Worm (Caenorhabditis elegans) whole organism, L1 larva: ENCODE data around the gene unc-68.

Source experiments
- C16A3.4 ChIP-seq: fragments of 150-350 bp; optimal IDR thresholded peaks from 2 replicates; lab custom pipeline; 2014; ENCODE audit warnings: missing biosample characterization, missing genetic modification characterization
- C34B4.2 ChIP-seq: sonication (generic microtip); optimal IDR thresholded peaks from 2 replicates; lab custom pipeline; 2017; ENCODE audit warnings: mild to moderate bottlenecking, missing genetic modification characterization, missing compliant biosample characterization
- ceh-82 ChIP-seq, 3 experiments: fragments of 150-350 bp in 1 of 3; sonication (generic microtip) in 2 of 3; optimal IDR thresholded peaks; 2 replicates each; lab custom pipeline; 2014 to 2017; ENCODE audit warnings: missing biosample characterization in 3 of 3, missing genetic modification characterization in 3 of 3
- dpl-1 ChIP-seq, 3 experiments: fragments of 150-350 bp in 2 of 3; sonication (generic microtip) in 1 of 3; optimal IDR thresholded peaks; 2 replicates each; lab custom pipeline; 2014 to 2017; ENCODE audit warnings: missing biosample characterization in 3 of 3, missing genetic modification characterization in 3 of 3, missing genetic modification reagents in 3 of 3
- dsc-1 ChIP-seq: sonication (generic microtip); optimal IDR thresholded peaks from 2 replicates; lab custom pipeline; 2016; ENCODE audit warnings: mild to moderate bottlenecking, missing genetic modification characterization, missing compliant biosample characterization
- efl-1 ChIP-seq, 4 experiments: fragments of 150-350 bp; optimal IDR thresholded peaks in 3 of 4; peaks in 1 of 4; 1 replicate in 1 of 4; 2 replicates in 3 of 4; lab custom pipeline; 2014; ENCODE audit warnings: missing biosample characterization in 2 of 4, missing genetic modification characterization in 2 of 4, missing genetic modification reagents in 2 of 4
- efl-3 ChIP-seq: fragments of 200-800 bp; sonication (Bioruptor generic); optimal IDR thresholded peaks from 2 replicates; lab custom pipeline; 2018; ENCODE audit warnings: mild to moderate bottlenecking, missing genetic modification characterization, missing compliant biosample characterization
- elt-2 ChIP-seq: sonication (generic microtip); optimal IDR thresholded peaks from 2 replicates; lab custom pipeline; 2016; ENCODE audit warnings: missing genetic modification characterization, mild to moderate bottlenecking, inconsistent platforms, missing compliant biosample characterization, missing genetic modification reagents
- fkh-10 ChIP-seq: sonication (generic microtip); optimal IDR thresholded peaks from 2 replicates; lab custom pipeline; 2017; ENCODE audit warnings: missing biosample characterization, missing genetic modification reagents, missing genetic modification characterization
- fkh-4 ChIP-seq: sonication (generic microtip); optimal IDR thresholded peaks from 2 replicates; lab custom pipeline; 2016; ENCODE audit warnings: missing compliant biosample characterization, missing genetic modification characterization, borderline replicate concordance
- fkh-8 ChIP-seq: sonication (generic microtip); optimal IDR thresholded peaks from 2 replicates; lab custom pipeline; 2016; ENCODE audit warnings: mild to moderate bottlenecking, missing genetic modification characterization, missing compliant biosample characterization
- fos-1 ChIP-seq: fragments of 150-350 bp; optimal IDR thresholded peaks from 2 replicates; lab custom pipeline; 2014; ENCODE audit warnings: missing biosample characterization, missing genetic modification characterization
- grh-1 ChIP-seq: fragments of 200-800 bp; sonication (Bioruptor generic); IDR thresholded peaks from 2 replicates; pipeline ENCODE4 v1.3.6; 2022; ENCODE audit warnings: missing genetic modification reagents, missing genetic modification characterization, missing compliant biosample characterization
- hlh-17 ChIP-seq: fragments of 200-800 bp; sonication (Bioruptor generic); optimal IDR thresholded peaks from 2 replicates; lab custom pipeline; 2018; ENCODE audit warnings: missing genetic modification characterization, mild to moderate bottlenecking, missing compliant biosample characterization, moderate library complexity, borderline replicate concordance
- hlh-4 ChIP-seq: sonication (generic microtip); optimal IDR thresholded peaks from 2 replicates; lab custom pipeline; 2016; ENCODE audit warnings: mild to moderate bottlenecking, missing genetic modification characterization, missing compliant biosample characterization
- hpl-2 ChIP-seq: fragments of 150-350 bp; optimal IDR thresholded peaks from 2 replicates; lab custom pipeline; 2014; ENCODE audit warnings: missing biosample characterization, missing genetic modification reagents, missing genetic modification characterization
- irx-1 ChIP-seq: sonication (generic microtip); optimal IDR thresholded peaks from 2 replicates; lab custom pipeline; 2016; ENCODE audit warnings: missing genetic modification characterization, missing compliant biosample characterization
- jun-1 ChIP-seq: fragments of 150-350 bp; optimal IDR thresholded peaks from 2 replicates; lab custom pipeline; 2014; ENCODE audit warnings: missing biosample characterization, missing genetic modification reagents, missing genetic modification characterization
- lin-13 ChIP-seq: fragments of 150-350 bp; optimal IDR thresholded peaks from 2 replicates; lab custom pipeline; 2014; ENCODE audit warnings: missing biosample characterization, missing genetic modification reagents, missing genetic modification characterization
- lin-14 ChIP-seq: fragments of 200-800 bp; sonication (Bioruptor generic); optimal IDR thresholded peaks from 2 replicates; lab custom pipeline; 2018; ENCODE audit warnings: mild to moderate bottlenecking, missing genetic modification characterization, moderate library complexity, missing compliant biosample characterization
- lir-3 ChIP-seq: sonication (generic microtip); optimal IDR thresholded peaks from 2 replicates; lab custom pipeline; 2016; ENCODE audit warnings: mild to moderate bottlenecking, missing genetic modification characterization, moderate library complexity, missing compliant biosample characterization; ENCODE audit not compliant: poor library complexity
- lsy-2 ChIP-seq, 2 experiments: fragments of 150-350 bp; optimal IDR thresholded peaks; 2 replicates each; lab custom pipeline; 2014; ENCODE audit warnings: missing biosample characterization in 2 of 2, missing genetic modification characterization in 2 of 2
- mab-9 ChIP-seq: fragments of 200-800 bp; sonication (Bioruptor generic); IDR thresholded peaks from 2 replicates; pipeline ENCODE4 v1.3.6; 2022; ENCODE audit warnings: missing genetic modification reagents, missing genetic modification characterization, missing compliant biosample characterization
- mef-2 ChIP-seq: fragments of 150-350 bp; optimal IDR thresholded peaks from 2 replicates; lab custom pipeline; 2014; ENCODE audit warnings: missing biosample characterization, missing genetic modification characterization
- mep-1 ChIP-seq: fragments of 150-350 bp; optimal IDR thresholded peaks from 2 replicates; lab custom pipeline; 2014; ENCODE audit warnings: missing biosample characterization, missing genetic modification characterization
- nhr-11 ChIP-seq: fragments of 150-350 bp; optimal IDR thresholded peaks from 2 replicates; lab custom pipeline; 2014; ENCODE audit warnings: missing biosample characterization, missing genetic modification characterization
- nhr-12 ChIP-seq: sonication (generic microtip); optimal IDR thresholded peaks from 2 replicates; lab custom pipeline; 2017; ENCODE audit warnings: missing biosample characterization, missing genetic modification characterization
- nhr-20 ChIP-seq: sonication (generic microtip); optimal IDR thresholded peaks from 2 replicates; lab custom pipeline; 2016; ENCODE audit warnings: mild to moderate bottlenecking, missing genetic modification characterization, missing compliant biosample characterization
- nhr-71 ChIP-seq: sonication (generic microtip); optimal IDR thresholded peaks from 2 replicates; lab custom pipeline; 2016; ENCODE audit warnings: mild to moderate bottlenecking, missing genetic modification characterization, moderate library complexity, missing compliant biosample characterization
- nhr-77 ChIP-seq: fragments of 150-350 bp; optimal IDR thresholded peaks from 2 replicates; lab custom pipeline; 2014; ENCODE audit warnings: missing biosample characterization, missing genetic modification characterization
- nhr-90 ChIP-seq: sonication (generic microtip); optimal IDR thresholded peaks from 2 replicates; lab custom pipeline; 2016; ENCODE audit warnings: mild to moderate bottlenecking, missing genetic modification characterization, missing compliant biosample characterization; ENCODE audit not compliant: poor library complexity
- pag-3 ChIP-seq: sonication (generic microtip); optimal IDR thresholded peaks from 2 replicates; lab custom pipeline; 2017; ENCODE audit warnings: missing genetic modification characterization, mild to moderate bottlenecking, missing compliant biosample characterization, antibody characterized with exemption, borderline replicate concordance; ENCODE audit not compliant: insufficient read depth
- pax-3 ChIP-seq: fragments of 200-800 bp; sonication (Bioruptor generic); optimal IDR thresholded peaks from 2 replicates; lab custom pipeline; 2018; ENCODE audit warnings: mild to moderate bottlenecking, missing genetic modification characterization, moderate library complexity, missing compliant biosample characterization
- skn-1 ChIP-seq: fragments of 150-350 bp; optimal IDR thresholded peaks from 2 replicates; lab custom pipeline; 2014; ENCODE audit warnings: missing biosample characterization, missing genetic modification characterization
- snpc-4 ChIP-seq: fragments of 150-350 bp; optimal IDR thresholded peaks from 2 replicates; lab custom pipeline; 2014; ENCODE audit warnings: missing biosample characterization, missing genetic modification characterization
- snu-23 ChIP-seq: sonication (generic microtip); optimal IDR thresholded peaks from 2 replicates; lab custom pipeline; 2016; ENCODE audit warnings: missing genetic modification characterization, missing compliant biosample characterization
- sox-4 ChIP-seq: sonication (generic microtip); optimal IDR thresholded peaks from 2 replicates; lab custom pipeline; 2016; ENCODE audit warnings: missing genetic modification characterization, missing compliant biosample characterization
- tbx-2 ChIP-seq: sonication (generic microtip); optimal IDR thresholded peaks from 2 replicates; lab custom pipeline; 2016; ENCODE audit warnings: missing genetic modification characterization, missing compliant biosample characterization
- unc-62 ChIP-seq: fragments of 150-350 bp; optimal IDR thresholded peaks from 2 replicates; lab custom pipeline; 2014; ENCODE audit warnings: missing biosample characterization, missing genetic modification reagents, missing genetic modification characterization
- vab-15 ChIP-seq: sonication (generic microtip); optimal IDR thresholded peaks from 2 replicates; lab custom pipeline; 2017; ENCODE audit warnings: missing genotype, mild to moderate bottlenecking, missing genetic modification characterization, missing compliant biosample characterization
- xbp-1 ChIP-seq: sonication (generic microtip); optimal IDR thresholded peaks from 2 replicates; lab custom pipeline; 2016; ENCODE audit warnings: missing genetic modification characterization, missing compliant biosample characterization
- ztf-4 ChIP-seq: fragments of 150-350 bp; optimal IDR thresholded peaks from 2 replicates; lab custom pipeline; 2014; ENCODE audit warnings: missing biosample characterization, missing genetic modification characterization

Gene unc-68

DNA sequence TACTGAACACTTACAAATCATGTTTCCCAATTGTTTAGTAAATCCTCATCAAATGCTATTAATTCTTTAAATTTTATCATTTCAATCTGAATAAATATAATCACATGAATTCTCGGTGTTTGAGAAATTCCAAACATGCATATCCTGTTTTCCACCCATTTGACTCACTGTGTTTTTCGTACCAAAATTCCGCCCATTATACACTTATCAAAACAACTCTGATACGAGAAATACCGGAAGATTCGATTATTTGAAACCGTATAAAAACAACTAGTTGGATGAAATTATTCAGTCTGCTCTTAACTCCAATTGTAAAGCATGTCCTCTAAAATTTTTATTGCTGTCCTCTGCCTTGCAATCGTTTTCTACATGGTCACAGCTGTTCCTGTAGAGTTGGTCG, 19.4 kb upstream of the unc-68 start, which contains the start of gene Y57E12B.1 (continued):
- no peak for TF ChIP-seq nhr-11 (tag; lab: Kevin White, UChicago)
- no peak for TF ChIP-seq efl-1 (optimal IDR thresholded peaks at IDR 0.05; lab: Kevin White, UChicago)
- no peak for TF ChIP-seq efl-1 (GFP tag; optimal IDR thresholded peaks at IDR 0.05 in 1 of 2; lab: Kevin White, UChicago)
- TF ChIP-seq, all 84 proteins: peak for 0

DNA sequence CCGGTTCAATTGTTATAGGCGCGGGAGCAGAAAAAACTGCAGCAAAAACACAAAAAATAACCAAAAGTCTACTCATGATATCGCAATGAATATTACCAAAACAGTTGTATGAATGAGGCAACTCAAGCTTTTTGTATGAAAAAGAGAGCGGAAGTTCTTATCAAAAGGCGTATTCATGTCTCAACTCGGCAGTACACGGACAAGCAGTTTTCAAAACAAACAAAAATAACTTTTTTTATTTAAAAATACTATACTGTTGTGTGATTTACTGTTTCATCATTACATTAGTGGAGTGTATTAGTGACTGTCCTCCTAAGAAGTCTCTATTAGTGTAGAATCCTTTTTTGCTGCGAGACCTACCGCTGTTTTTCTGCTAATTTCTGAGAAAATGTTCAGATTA, 18.6 kb upstream of the unc-68 start, which contains the start of gene Y57E12B.4:
Gene Y57E12B.4, minus strand, starts transcription at position 101 of the 400 bp plus-strand sequence.
- TF ChIP-seq nhr-20 (tag; lab: Kevin White, UChicago) (no peak), fkh-8 (tag; lab: Kevin White, UChicago) (no peak), hlh-17 (GFP tag; lab: Kevin White, UChicago) (no peak), mef-2 (no peak), unc-62 (no peak), hlh-4 (tag; lab: Kevin White, UChicago) (no peak), nhr-71 (tag; lab: Kevin White, UChicago) (no peak), grh-1 (GFP tag; lab: Robert Waterston, UW) (no peak), lin-14 (GFP tag; lab: Kevin White, UChicago) (no peak), fkh-10 (GFP tag; lab: Kevin White, UChicago) (no peak), pag-3 (tag; lab: Kevin White, UChicago) (no peak), C34B4.2 (no peak), efl-3 (GFP tag; lab: Kevin White, UChicago) (no peak), sox-4 (tag; lab: Kevin White, UChicago) (no peak), tbx-2 (no peak), C16A3.4 (no peak), snpc-4 (tag; lab: Kevin White, UChicago) (no peak)

DNA sequence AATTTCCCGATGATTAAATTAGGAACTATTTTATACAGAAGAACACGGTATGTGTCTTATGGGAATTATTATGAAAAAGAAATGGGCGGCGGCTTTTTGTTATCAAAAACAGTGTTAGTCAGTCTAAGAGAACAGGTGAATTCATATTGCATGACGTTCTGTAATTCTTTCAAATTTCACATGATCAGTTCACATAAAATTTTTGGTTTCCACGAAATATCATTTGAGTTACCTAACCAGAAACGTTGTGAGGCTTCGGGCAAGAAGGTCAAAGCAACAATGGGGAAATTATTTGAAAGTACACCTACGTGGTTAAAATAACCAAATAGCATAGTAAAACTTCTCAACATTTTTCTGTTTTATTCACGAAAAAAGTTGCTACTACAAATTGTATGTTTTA, 7.0 kb upstream of the unc-68 start, which contains the start of gene Y57E12B.10:
Gene Y57E12B.10, minus strand, starts transcription at position 101 of the 400 bp plus-strand sequence.
- no peak for TF ChIP-seq jun-1 (tag; lab: Kevin White, UChicago)
- TF ChIP-seq pax-3 (tag; lab: Kevin White, UChicago) = no peak
- no peak for TF ChIP-seq snpc-4 (tag; lab: Kevin White, UChicago)
- no peak for TF ChIP-seq hpl-2 (GFP tag; lab: Kevin White, UChicago)
- TF ChIP-seq vab-15 (tag; lab: Kevin White, UChicago) = no peak
- TF ChIP-seq lin-13 = no peak
- TF ChIP-seq, all 84 proteins: peak for 0

DNA sequence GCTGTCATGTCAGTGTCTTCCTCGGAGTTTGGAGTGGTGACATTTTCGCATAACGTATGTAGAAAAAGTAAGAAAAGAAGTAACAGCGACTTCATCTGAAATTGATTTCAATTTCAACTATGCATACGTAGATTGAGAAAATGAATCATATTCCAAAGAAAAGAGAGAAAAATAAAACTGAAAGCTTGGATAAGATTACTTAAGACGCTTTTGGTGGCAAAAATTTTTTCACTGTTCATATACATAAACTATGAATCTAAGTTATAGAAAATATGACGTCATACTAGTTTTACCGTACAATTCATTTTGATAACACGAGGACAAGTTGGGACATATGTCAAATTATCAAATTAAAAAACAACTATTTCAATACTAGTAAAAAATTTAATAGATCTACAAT, 5.4 kb upstream of the unc-68 start, which contains the start of gene lipl-6:
Gene lipl-6, minus strand, starts transcription at position 101 of the 400 bp plus-strand sequence.
- TF ChIP-seq unc-62 (no peak), efl-1 (optimal IDR thresholded peaks at IDR 0.05; lab: Kevin White, UChicago) (no peak), efl-1 (GFP tag; optimal IDR thresholded peaks at IDR 0.05 in 1 of 2; lab: Kevin White, UChicago) (peak in 1 of 2 experiments; percentile 48)

DNA sequence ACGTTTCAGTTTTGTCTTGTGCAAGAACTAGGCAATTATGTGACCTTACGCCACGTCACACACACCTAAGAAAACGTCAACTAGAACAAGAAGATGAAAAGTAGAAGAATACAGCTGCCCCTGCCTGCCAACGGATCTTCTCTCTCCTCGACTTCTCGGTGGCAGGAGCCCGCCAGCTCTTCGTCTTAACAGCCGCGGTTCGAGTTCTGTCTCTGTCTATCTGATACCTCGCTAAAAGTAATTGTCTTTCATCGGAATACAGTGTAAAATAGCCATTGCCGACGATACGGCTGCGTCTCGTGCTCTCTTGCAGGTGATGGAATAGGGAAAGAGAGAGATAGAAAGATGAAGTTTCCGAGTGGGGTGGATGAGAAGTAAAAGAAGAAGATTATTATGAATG, 1.4 kb upstream of the unc-68 start:
- no peak for TF ChIP-seq ceh-82 (tag; optimal IDR thresholded peaks at IDR 0.05; lab: Kevin White, UChicago)
- TF ChIP-seq mab-9 (GFP tag; lab: Robert Waterston, UW) = no peak
- TF ChIP-seq jun-1 (tag; lab: Kevin White, UChicago) = no peak
- TF ChIP-seq skn-1 (tag; lab: Kevin White, UChicago) = no peak
- peak; percentile 95 for TF ChIP-seq pag-3 (tag; lab: Kevin White, UChicago)
- peak; percentile 42 for TF ChIP-seq nhr-71 (tag; lab: Kevin White, UChicago)
- no peak for TF ChIP-seq fkh-8 (tag; lab: Kevin White, UChicago)
- no peak for TF ChIP-seq tbx-2
- peak; percentile 82 for TF ChIP-seq xbp-1 (tag; lab: Kevin White, UChicago)
- peak; percentile 36 for TF ChIP-seq dsc-1 (tag; lab: Kevin White, UChicago)
- no peak for TF ChIP-seq fos-1 (tag; lab: Kevin White, UChicago)
- no peak for TF ChIP-seq pax-3 (tag; lab: Kevin White, UChicago)
- TF ChIP-seq mep-1 (tag; lab: Kevin White, UChicago) = peak; percentile 3
- TF ChIP-seq lsy-2 (tag; optimal IDR thresholded peaks at IDR 0.05; lab: Kevin White, UChicago) = no peak
- peak; percentile 26 for TF ChIP-seq snu-23
- TF ChIP-seq elt-2 (tag; lab: Kevin White, UChicago) = no peak
- TF ChIP-seq ztf-4 (tag; lab: Kevin White, UChicago) = no peak
- TF ChIP-seq nhr-90 (tag; lab: Kevin White, UChicago) = no peak
- TF ChIP-seq irx-1 = no peak
- no peak for TF ChIP-seq lir-3 (tag; lab: Kevin White, UChicago)
- no peak for TF ChIP-seq nhr-77 (tag; lab: Kevin White, UChicago)
- no peak for TF ChIP-seq dpl-1 (GFP tag; optimal IDR thresholded peaks at IDR 0.05; lab: Kevin White, UChicago)
- peak; percentile 50 for TF ChIP-seq lin-14 (GFP tag; lab: Kevin White, UChicago)
- no peak for TF ChIP-seq fkh-4
- no peak for TF ChIP-seq C16A3.4
- TF ChIP-seq nhr-12 (tag; lab: Kevin White, UChicago) = no peak
